Fruit fly (Drosophila melanogaster): ENCODE measurements around the gene ed.

ed gene

dm6 chr2L:4146317-4146716, 115.1 kb downstream of the ed start:
- peak; percentile 52 for TF ChIP-seq Eip78C (GFP tag)
- no peak for TF ChIP-seq fd85E (GFP tag; optimal IDR thresholded peaks at IDR 0.05)

dm6 chr2L:4148979-4149378, 117.8 kb downstream of the ed start, which contains the start of gene CG2955:
Gene CG2955 (plus strand): TSS chr2L:4149279.
- TF ChIP-seq CG9139 (GFP tag; optimal IDR thresholded peaks at IDR 0.05) (no peak), Ets96B (tag; optimal IDR thresholded peaks at IDR 0.05) (no peak), fd59A (GFP tag; optimal IDR thresholded peaks at IDR 0.05) (no peak), Hr39 (GFP tag; optimal IDR thresholded peaks at IDR 0.05) (no peak), dsx (GFP tag; optimal IDR thresholded peaks at IDR 0.05; ENCODE audit: poor library complexity, severe bottlenecking) (no peak), OdsH (GFP tag; optimal IDR thresholded peaks at IDR 0.05) (no peak), Eip93F (GFP tag; optimal IDR thresholded peaks at IDR 0.05) (no peak), CG8119 (GFP tag; IDR thresholded peaks at IDR 0.05) (no peak), CG6792 (GFP tag; optimal IDR thresholded peaks at IDR 0.05) (no peak), esn (GFP tag; optimal IDR thresholded peaks at IDR 0.05) (no peak), CG6808 (GFP tag; optimal IDR thresholded peaks at IDR 0.05) (no peak), Eip75B (GFP tag; optimal IDR thresholded peaks at IDR 0.05) (no peak)

Data from whole organism, prepupa.